Worm (Caenorhabditis elegans) whole organism, L4 larva: ENCODE data around the gene pno-1.

ENCODE experiments used
- D1046.2 ChIP-seq: fragments of 200-800 bp; sonication (Bioruptor generic); IDR thresholded peaks from 2 replicates; pipeline ENCODE4 v1.3.6; 2022; ENCODE audit warnings: missing genetic modification characterization, missing compliant biosample characterization
- F10B5.3 ChIP-seq: sonication (generic microtip); optimal IDR thresholded peaks from 2 replicates; lab custom pipeline; 2016; ENCODE audit warnings: mild to moderate bottlenecking, missing genetic modification characterization, missing compliant biosample characterization
- F26F4.8 ChIP-seq: fragments of 200-800 bp; sonication (Bioruptor generic); conservative IDR thresholded peaks from 2 replicates; pipeline ENCODE4 v1.3.6; 2022; ENCODE audit warnings: missing genetic modification characterization, missing compliant biosample characterization
- F44E2.7 ChIP-seq: fragments of 200-800 bp; sonication (Bioruptor generic); IDR thresholded peaks from 2 replicates; pipeline ENCODE4 v2.1.2; 2022; ENCODE audit warnings: missing genetic modification characterization, missing compliant biosample characterization
- F49E8.2 ChIP-seq: sonication (generic microtip); optimal IDR thresholded peaks from 2 replicates; lab custom pipeline; 2016; ENCODE audit warnings: missing compliant biosample characterization, mild to moderate bottlenecking, missing genetic modification characterization, borderline replicate concordance
- T20F7.1 ChIP-seq: fragments of 200-800 bp; sonication (Bioruptor generic); optimal IDR thresholded peaks from 2 replicates; lab custom pipeline; 2018; ENCODE audit warnings: mild to moderate bottlenecking, missing genetic modification characterization, missing compliant biosample characterization
- Y48G9A.11 ChIP-seq: fragments of 200-800 bp; sonication (Bioruptor generic); IDR thresholded peaks from 2 replicates; pipeline ENCODE4 v1.3.6; 2022; ENCODE audit warnings: missing genetic modification reagents, missing genetic modification characterization, missing compliant biosample characterization
- Y5F2A.4 ChIP-seq: fragments of 200-800 bp; sonication (Bioruptor generic); optimal IDR thresholded peaks from 2 replicates; lab custom pipeline; 2018; ENCODE audit warnings: mild to moderate bottlenecking, missing genetic modification characterization, missing compliant biosample characterization
- Y75B8A.6 ChIP-seq: fragments of 200-800 bp; sonication (Bioruptor generic); IDR thresholded peaks from 2 replicates; pipeline ENCODE4 v1.3.6; 2022; ENCODE audit warnings: missing genetic modification reagents, missing genetic modification characterization, missing compliant biosample characterization
- ZK337.2 ChIP-seq: fragments of 200-800 bp; sonication (Bioruptor generic); IDR thresholded peaks from 2 replicates; pipeline ENCODE4 v1.3.6; 2022; ENCODE audit warnings: missing genetic modification reagents, missing genetic modification characterization, missing compliant biosample characterization
- ceh-20 ChIP-seq: fragments of 200-800 bp; sonication (Bioruptor generic); IDR thresholded peaks from 2 replicates; pipeline ENCODE4 v1.3.6; 2022; ENCODE audit warnings: missing genetic modification reagents, missing genetic modification characterization, missing compliant biosample characterization
- ceh-32 ChIP-seq: sonication (generic microtip); optimal IDR thresholded peaks from 2 replicates; lab custom pipeline; 2016; ENCODE audit warnings: mild to moderate bottlenecking, missing genetic modification characterization, missing compliant biosample characterization; ENCODE audit not compliant: poor library complexity
- ceh-44 ChIP-seq: fragments of 200-800 bp; sonication (Bioruptor generic); IDR thresholded peaks from 2 replicates; pipeline ENCODE4 v1.3.6; 2022; ENCODE audit warnings: missing genetic modification reagents, missing genetic modification characterization, missing compliant biosample characterization
- ceh-62 ChIP-seq: sonication (generic microtip); optimal IDR thresholded peaks from 2 replicates; lab custom pipeline; 2017; ENCODE audit warnings: missing biosample characterization, missing genetic modification characterization
- ces-1 ChIP-seq: fragments of 150-350 bp; sonication (generic microtip); optimal IDR thresholded peaks from 4 replicates; lab custom pipeline; 2014; ENCODE audit warnings: missing biosample characterization, missing genetic modification reagents, missing genetic modification characterization
- cey-2 ChIP-seq: sonication (generic microtip); optimal IDR thresholded peaks from 3 replicates; lab custom pipeline; 2017; ENCODE audit warnings: missing genetic modification characterization, mild to moderate bottlenecking, missing compliant biosample characterization, antibody characterized with exemption, borderline replicate concordance; ENCODE audit not compliant: insufficient read depth
- ctbp-1 ChIP-seq: fragments of 200-800 bp; sonication (Bioruptor generic); IDR thresholded peaks from 2 replicates; pipeline ENCODE4 v1.3.6; 2022; ENCODE audit warnings: missing genetic modification reagents, missing genetic modification characterization, missing compliant biosample characterization
- daf-16 ChIP-seq, 3 experiments: sonication (generic microtip); optimal IDR thresholded peaks; 2 replicates each; lab custom pipeline; 2016 to 2017; ENCODE audit warnings: missing genetic modification characterization in 3 of 3, missing genetic modification reagents in 3 of 3, mild to moderate bottlenecking in 2 of 3, missing compliant biosample characterization in 2 of 3, missing biosample characterization in 1 of 3, moderate library complexity in 1 of 3
- daf-19 ChIP-seq: fragments of 200-800 bp; sonication (Bioruptor generic); conservative IDR thresholded peaks from 2 replicates; pipeline ENCODE4 v1.3.6; 2022; ENCODE audit warnings: missing genetic modification characterization, missing compliant biosample characterization
- dmd-8 ChIP-seq: fragments of 200-800 bp; sonication (Bioruptor generic); IDR thresholded peaks from 2 replicates; pipeline ENCODE4 v1.3.6; 2022; ENCODE audit warnings: missing genetic modification characterization, missing compliant biosample characterization
- dpl-1 ChIP-seq: fragments of 150-350 bp; optimal IDR thresholded peaks from 2 replicates; lab custom pipeline; 2014; ENCODE audit warnings: missing biosample characterization, missing genetic modification reagents, missing genetic modification characterization
- gei-8 ChIP-seq: fragments of 200-800 bp; sonication (Bioruptor generic); optimal IDR thresholded peaks from 2 replicates; lab custom pipeline; 2018; ENCODE audit warnings: mild to moderate bottlenecking, missing genetic modification characterization, missing compliant biosample characterization
- hlh-11 ChIP-seq: fragments of 200-800 bp; sonication (Bioruptor generic); optimal IDR thresholded peaks from 2 replicates; lab custom pipeline; 2018; ENCODE audit warnings: mild to moderate bottlenecking, missing genetic modification characterization, missing compliant biosample characterization
- lin-1 ChIP-seq: fragments of 200-800 bp; sonication (Bioruptor generic); IDR thresholded peaks from 2 replicates; pipeline ENCODE4 v1.3.6; 2022; ENCODE audit warnings: missing genetic modification reagents, missing genetic modification characterization, missing compliant biosample characterization
- lin-29 ChIP-seq: fragments of 200-800 bp; sonication (Bioruptor generic); IDR thresholded peaks from 2 replicates; pipeline ENCODE4 v1.3.6; 2022; ENCODE audit warnings: missing genetic modification reagents, missing genetic modification characterization, missing compliant biosample characterization
- lsy-2 ChIP-seq, 2 experiments: fragments of 150-350 bp in 1 of 2; sonication (generic microtip) in 1 of 2; optimal IDR thresholded peaks; 2 replicates each; lab custom pipeline; 2014 to 2017; ENCODE audit warnings: missing biosample characterization in 2 of 2, missing genetic modification characterization in 2 of 2
- madf-5 ChIP-seq, 2 experiments: fragments of 200-800 bp; sonication (Bioruptor generic); IDR thresholded peaks; 2 replicates each; pipeline ENCODE4 v1.3.6; 2022; ENCODE audit warnings: missing compliant biosample characterization in 2 of 2, missing genetic modification characterization in 2 of 2
- mep-1 ChIP-seq: fragments of 150-350 bp; sonication (generic microtip); optimal IDR thresholded peaks from 3 replicates; lab custom pipeline; 2014; ENCODE audit warnings: missing biosample characterization, missing genetic modification characterization
- mes-2 ChIP-seq: sonication (generic microtip); optimal IDR thresholded peaks from 2 replicates; lab custom pipeline; 2016; ENCODE audit warnings: missing genotype, mild to moderate bottlenecking, missing genetic modification characterization, missing compliant biosample characterization; ENCODE audit not compliant: poor library complexity, severe bottlenecking
- mxl-2 ChIP-seq: fragments of 200-800 bp; sonication (Bioruptor generic); conservative IDR thresholded peaks from 2 replicates; pipeline ENCODE4 v1.3.6; 2022; ENCODE audit warnings: missing genetic modification reagents, missing genetic modification characterization, missing compliant biosample characterization
- nhr-102 ChIP-seq: sonication (generic microtip); optimal IDR thresholded peaks from 2 replicates; lab custom pipeline; 2016; ENCODE audit warnings: mild to moderate bottlenecking, missing genetic modification characterization, moderate library complexity, missing compliant biosample characterization
- nhr-41 ChIP-seq: fragments of 200-800 bp; sonication (Bioruptor generic); IDR thresholded peaks from 2 replicates; pipeline ENCODE4 v1.3.6; 2022; ENCODE audit warnings: missing genetic modification reagents, missing genetic modification characterization, missing compliant biosample characterization
- nhr-77 ChIP-seq: fragments of 150-350 bp; optimal IDR thresholded peaks from 2 replicates; lab custom pipeline; 2014; ENCODE audit warnings: missing biosample characterization, missing genetic modification characterization
- saeg-2 ChIP-seq: fragments of 200-800 bp; sonication (Bioruptor generic); IDR thresholded peaks from 2 replicates; pipeline ENCODE4 v1.3.6; 2022; ENCODE audit warnings: missing genetic modification reagents, missing genetic modification characterization, missing compliant biosample characterization
- snpc-1.2 ChIP-seq: fragments of 200-800 bp; sonication (Bioruptor generic); IDR thresholded peaks from 2 replicates; pipeline ENCODE4 v1.3.6; 2022; ENCODE audit warnings: missing genetic modification reagents, missing genetic modification characterization, missing compliant biosample characterization
- snpc-4 ChIP-seq: fragments of 150-350 bp; optimal IDR thresholded peaks from 2 replicates; lab custom pipeline; 2014; ENCODE audit warnings: missing biosample characterization, missing genetic modification characterization
- unc-130 ChIP-seq: sonication (generic microtip); optimal IDR thresholded peaks from 2 replicates; lab custom pipeline; 2016; ENCODE audit warnings: missing genetic modification reagents, missing genetic modification characterization, missing compliant biosample characterization
- unc-62 ChIP-seq, 3 experiments: fragments of 150-350 bp in 1 of 3; sonication (generic microtip); optimal IDR thresholded peaks in 2 of 3; peaks in 1 of 3; 1 replicate in 1 of 3; 2 replicates in 2 of 3; lab custom pipeline; 2014 to 2017; ENCODE audit warnings: missing biosample characterization in 3 of 3, missing genetic modification characterization in 3 of 3, missing genetic modification reagents in 3 of 3, missing genotype in 1 of 3
- zag-1 ChIP-seq: fragments of 150-350 bp; optimal IDR thresholded peaks from 2 replicates; lab custom pipeline; 2014; ENCODE audit warnings: missing biosample characterization, missing genetic modification characterization
- zfp-2 ChIP-seq: sonication (generic microtip); optimal IDR thresholded peaks from 2 replicates; lab custom pipeline; 2016; ENCODE audit warnings: mild to moderate bottlenecking, missing genetic modification characterization, missing compliant biosample characterization
- zfp-3 ChIP-seq: fragments of 200-800 bp; sonication (Bioruptor generic); conservative IDR thresholded peaks from 2 replicates; pipeline ENCODE4 v1.3.6; 2022; ENCODE audit warnings: missing genetic modification reagents, missing genetic modification characterization, missing compliant biosample characterization
- zip-11 ChIP-seq: fragments of 200-800 bp; sonication (Bioruptor generic); IDR thresholded peaks from 2 replicates; pipeline ENCODE4 v1.3.6; 2022; ENCODE audit warnings: missing genetic modification characterization, missing compliant biosample characterization
- zip-2 ChIP-seq: fragments of 150-350 bp; optimal IDR thresholded peaks from 2 replicates; lab custom pipeline; 2014; ENCODE audit warnings: missing biosample characterization, missing genetic modification characterization

pno-1 gene

DNA sequence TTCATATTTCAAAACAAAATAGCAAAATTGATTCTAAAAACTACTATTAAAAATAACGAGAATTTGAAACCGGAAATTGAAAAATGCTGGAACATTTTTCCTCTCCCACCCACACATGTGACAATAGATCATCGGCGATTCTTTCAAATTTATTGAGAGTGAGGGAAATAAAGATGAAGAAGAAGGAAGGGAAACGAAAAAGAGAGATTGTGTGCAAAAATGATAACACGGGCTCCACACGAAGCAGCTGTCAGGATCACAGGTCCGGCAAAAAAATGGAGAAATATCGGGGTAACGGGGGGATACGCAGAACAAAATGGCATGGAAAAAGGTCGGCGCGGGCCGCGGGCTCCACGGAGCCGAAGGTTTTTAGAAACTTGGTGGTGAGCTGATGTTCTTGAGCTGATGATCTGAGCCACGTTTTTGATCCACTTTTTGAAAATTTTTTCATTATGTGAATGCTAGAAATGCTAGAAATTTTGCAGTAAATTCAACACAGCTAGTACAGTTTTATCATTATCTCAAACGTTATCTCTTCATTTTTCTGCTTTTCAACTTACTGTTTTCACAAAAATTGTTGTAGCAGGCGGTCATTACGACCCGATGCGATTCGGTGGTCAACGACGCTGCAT, 15.1 kb upstream of the pno-1 start, which contains the start of gene shk-1 (continued):
- TF ChIP-seq nhr-102 (tag; lab: Kevin White, UChicago) (no peak), unc-62 (GFP tag; optimal IDR thresholded peaks at IDR 0.05 in 1 of 2; lab: Kevin White, UChicago) (peak in 1 of 2 experiments; percentile 11), unc-62 (tag; optimal IDR thresholded peaks at IDR 0.05; lab: Kevin White, UChicago) (no peak), nhr-41 (GFP tag; lab: Robert Waterston, UW) (no peak), zip-11 (GFP tag; lab: Robert Waterston, UW) (no peak), F10B5.3 (no peak), gei-8 (GFP tag; lab: Kevin White, UChicago) (no peak), madf-5 (GFP tag; IDR thresholded peaks at IDR 0.05; lab: Robert Waterston, UW) (no peak), zag-1 (tag; lab: Kevin White, UChicago) (no peak), saeg-2 (GFP tag; lab: Robert Waterston, UW) (no peak), unc-130 (GFP tag; lab: Kevin White, UChicago) (no peak), F26F4.8 (GFP tag; lab: Robert Waterston, UW) (no peak), mxl-2 (GFP tag; lab: Robert Waterston, UW) (no peak), ZK337.2 (GFP tag; lab: Robert Waterston, UW) (0 out of 2 replicates have a peak, but pooled peaks have one; percentile 19), hlh-11 (tag; lab: Kevin White, UChicago) (peak; percentile 48), Y5F2A.4 (no peak), F44E2.7 (GFP tag; lab: Robert Waterston, UW) (no peak), daf-16 (GFP tag; optimal IDR thresholded peaks at IDR 0.05; lab: Kevin White, UChicago) (peak in 1 of 2 experiments; percentile 44), daf-16 (tag; optimal IDR thresholded peaks at IDR 0.05; lab: Kevin White, UChicago) (no peak), cey-2 (tag; lab: Kevin White, UChicago) (no peak), snpc-1.2 (GFP tag; lab: Robert Waterston, UW) (no peak)

ce11 chrII:9755425-9755824, 12.7 kb upstream of the pno-1 start:
- TF ChIP-seq ceh-32 (tag; lab: Kevin White, UChicago): no peak
- no peak for TF ChIP-seq lin-1 (GFP tag; lab: Robert Waterston, UW)
- no peak for TF ChIP-seq dpl-1 (GFP tag; lab: Kevin White, UChicago)
- no peak for TF ChIP-seq ceh-62
- no peak for TF ChIP-seq Y48G9A.11
- no peak for TF ChIP-seq mes-2 (tag; lab: Kevin White, UChicago)
- TF ChIP-seq Y75B8A.6: no peak
- TF ChIP-seq unc-62 (GFP tag; optimal IDR thresholded peaks at IDR 0.05 in 1 of 2; lab: Kevin White, UChicago): no peak
- TF ChIP-seq unc-62 (tag; optimal IDR thresholded peaks at IDR 0.05; lab: Kevin White, UChicago): no peak
- TF ChIP-seq zfp-2 (tag; lab: Kevin White, UChicago): no peak
- TF ChIP-seq ZK337.2 (GFP tag; lab: Robert Waterston, UW): no peak
- no peak for TF ChIP-seq D1046.2
- TF ChIP-seq snpc-1.2 (GFP tag; lab: Robert Waterston, UW): no peak
- TF ChIP-seq nhr-77 (tag; lab: Kevin White, UChicago): no peak
- TF ChIP-seq ctbp-1: no peak
- TF ChIP-seq gei-8 (GFP tag; lab: Kevin White, UChicago): no peak
- TF ChIP-seq daf-19 (GFP tag; lab: Robert Waterston, UW): no peak
- TF ChIP-seq snpc-4 (tag; lab: Kevin White, UChicago): no peak
- TF ChIP-seq mep-1 (tag; lab: Kevin White, UChicago): no peak
- TF ChIP-seq unc-130 (GFP tag; lab: Kevin White, UChicago): no peak

- TF ChIP-seq Y48G9A.11 (no peak), zfp-3 (no peak), T20F7.1 (GFP tag; lab: Kevin White, UChicago) (no peak), ces-1 (no peak), lsy-2 (tag; optimal IDR thresholded peaks at IDR 0.05; lab: Kevin White, UChicago) (no peak), zip-2 (tag; lab: Kevin White, UChicago) (no peak), snpc-1.2 (GFP tag; lab: Robert Waterston, UW) (no peak), D1046.2 (no peak), ceh-20 (GFP tag; lab: Robert Waterston, UW) (no peak), ceh-44 (GFP tag; lab: Robert Waterston, UW) (no peak), lin-29 (GFP tag; lab: Robert Waterston, UW) (no peak), daf-19 (GFP tag; lab: Robert Waterston, UW) (no peak), F49E8.2 (tag; lab: Kevin White, UChicago) (no peak), dmd-8 (GFP tag; lab: Robert Waterston, UW) (no peak), snpc-4 (tag; lab: Kevin White, UChicago) (no peak)
- TF ChIP-seq, all 104 proteins: peak for 0
These were observed 11.0 kb upstream of the pno-1 start, which contains the start of gene ZK1321.1 for ce11 chrII:9753730-9754129. ZK1321.1 (plus strand) TSS chrII:9754030.
